Fruit fly (Drosophila melanogaster): ENCODE measurements around the gene nac.

The nac gene

dm6 chr3R:8305110-8305509, 1.3 kb upstream of the nac start, which contains the start of gene Sgt1 (continued):
- TF ChIP-seq CG7987 (GFP tag; optimal IDR thresholded peaks at IDR 0.05) (peak; percentile 39), MESR4 (GFP tag; optimal IDR thresholded peaks at IDR 0.05) (peak; percentile 94), Tbp (GFP tag; optimal IDR thresholded peaks at IDR 0.05) (no peak), CG8359 (GFP tag; optimal IDR thresholded peaks at IDR 0.05; ENCODE audit: borderline replicate concordance) (no peak), CHES-1-like (GFP tag; optimal IDR thresholded peaks at IDR 0.05) (peak; percentile 47), cas (GFP tag; IDR thresholded peaks at IDR 0.05) (no peak), jumu (GFP tag; optimal IDR thresholded peaks at IDR 0.05) (peak; percentile 63), twi (tag; optimal IDR thresholded peaks at IDR 0.05) (no peak), CG7928 (GFP tag; optimal IDR thresholded peaks at IDR 0.05) (peak; percentile 94), gfzf (GFP tag; optimal IDR thresholded peaks at IDR 0.05) (peak; percentile 56), CG9437 (GFP tag; optimal IDR thresholded peaks at IDR 0.05) (no peak), CG9609 (GFP tag; optimal IDR thresholded peaks at IDR 0.05) (peak; percentile 59), row (GFP tag; IDR thresholded peaks at IDR 0.05) (peak; percentile 41; the same call in 2 of the 3 replicates), CG16863 (GFP tag; optimal IDR thresholded peaks at IDR 0.05) (peak; percentile 48), sens (GFP tag) (peak; percentile 91), CrebB (tag; optimal IDR thresholded peaks at IDR 0.05) (peak; percentile 41), CG4854 (GFP tag; optimal IDR thresholded peaks at IDR 0.05) (peak; percentile 6), CG12299 (tag; optimal IDR thresholded peaks at IDR 0.05) (no peak), nom (GFP tag; optimal IDR thresholded peaks at IDR 0.05) (no peak), ind (GFP tag; optimal IDR thresholded peaks at IDR 0.05) (peak; percentile 35), CG8765 (GFP tag; IDR thresholded peaks at IDR 0.05) (0 out of 2 replicates have a peak, but pooled peaks have one; percentile 9), HmgD (GFP tag; optimal IDR thresholded peaks at IDR 0.05) (peak; percentile 81), shn (GFP tag; optimal IDR thresholded peaks at IDR 0.05) (peak; percentile 50), gro (GFP tag; optimal IDR thresholded peaks at IDR 0.05) (peak; percentile 79), CG2120 (GFP tag; optimal IDR thresholded peaks at IDR 0.05) (peak; percentile 77), kah (GFP tag; optimal IDR thresholded peaks at IDR 0.05) (no peak), CG17912 (GFP tag; optimal IDR thresholded peaks at IDR 0.05) (peak; percentile 30), her (GFP tag; optimal IDR thresholded peaks at IDR 0.05) (peak; percentile 62), Hsf (GFP tag; optimal IDR thresholded peaks at IDR 0.05) (peak; percentile 60), zfh1 (GFP tag; IDR thresholded peaks at IDR 0.05) (peak; percentile 44; the same call in 1 of the 3 replicates), pfk (GFP tag; optimal IDR thresholded peaks at IDR 0.05) (no peak), CG7745 (tag; optimal IDR thresholded peaks at IDR 0.05) (peak; percentile 29), ato (GFP tag; IDR thresholded peaks at IDR 0.05; ENCODE audit: partially characterized antibody) (peak; percentile 99), tna (GFP tag; IDR thresholded peaks at IDR 0.05; ENCODE audit: partially characterized antibody) (peak; percentile 85), Antp (GFP tag; optimal IDR thresholded peaks at IDR 0.05) (peak; percentile 65), Med (GFP tag) (peak; percentile 96), Dip3 (GFP tag; optimal IDR thresholded peaks at IDR 0.05) (peak; percentile 23), Bgb (GFP tag; IDR thresholded peaks at IDR 0.05; ENCODE audit: partially characterized antibody) (peak; percentile 88), Dp (GFP tag; optimal IDR thresholded peaks at IDR 0.05) (peak; percentile 100), CG18619 (GFP tag; optimal IDR thresholded peaks at IDR 0.05) (peak; percentile 22), Max (GFP tag; optimal IDR thresholded peaks at IDR 0.05) (peak; percentile 34), CG7963 (GFP tag; IDR thresholded peaks at IDR 0.05; ENCODE audit: partially characterized antibody) (peak; percentile 91), E2f2 (GFP tag; IDR thresholded peaks at IDR 0.05) (peak; percentile 100), CG10543 (GFP tag; optimal IDR thresholded peaks at IDR 0.05) (peak; percentile 19), CG12155 (GFP tag; optimal IDR thresholded peaks at IDR 0.05) (peak; percentile 44), CG7786 (GFP tag; optimal IDR thresholded peaks at IDR 0.05) (peak; percentile 47), CG10267 (tag; optimal IDR thresholded peaks at IDR 0.05) (peak; percentile 98), CG17829 (tag; optimal IDR thresholded peaks at IDR 0.05) (peak; percentile 63), CG6272 (GFP tag; IDR thresholded peaks at IDR 0.05) (0 out of 2 replicates have a peak, but pooled peaks have one; percentile 28), phol (tag; optimal IDR thresholded peaks at IDR 0.05) (peak; percentile 69)

Measured in whole organism, embryonic.